Fruit fly (Drosophila melanogaster) whole organism, embryonic: ENCODE measurements around the gene crq.

Source experiments
- CG10267 ChIP-seq: fragments of 200-800 bp; sonication (Bioruptor generic); optimal IDR thresholded peaks from 2 replicates; lab custom pipeline; 2018; ENCODE audit warnings: missing biosample characterization, mild to moderate bottlenecking, missing genetic modification characterization, moderate library complexity
- CG10366 ChIP-seq: fragments of 200-800 bp; sonication (Bioruptor generic); IDR thresholded peaks from 2 replicates; pipeline ENCODE4 v1.3.6; 2022; ENCODE audit warnings: missing biosample characterization, missing genetic modification characterization
- CG12391 ChIP-seq: fragments of 200-800 bp; sonication (Bioruptor generic); optimal IDR thresholded peaks from 3 replicates; lab custom pipeline; 2018; ENCODE audit warnings: missing biosample characterization, mild to moderate bottlenecking, missing genetic modification characterization, moderate library complexity
- CG12659 ChIP-seq: fragments of 200-800 bp; sonication (Bioruptor generic); optimal IDR thresholded peaks from 3 replicates; lab custom pipeline; 2017; ENCODE audit warnings: mild to moderate bottlenecking, missing biosample characterization, missing genetic modification reagents, missing genetic modification characterization
- CG13287 ChIP-seq: fragments of 200-800 bp; sonication (Bioruptor generic); IDR thresholded peaks from 2 replicates; pipeline ENCODE4 v1.3.6; 2022; ENCODE audit warnings: missing biosample characterization, missing genetic modification characterization; ENCODE audit not compliant: partially characterized antibody
- CG13424 ChIP-seq: fragments of 200-800 bp; sonication (Bioruptor generic); optimal IDR thresholded peaks from 2 replicates; lab custom pipeline; 2019; ENCODE audit warnings: missing biosample characterization, mild to moderate bottlenecking, missing genetic modification characterization, moderate library complexity
- CG14710 ChIP-seq: fragments of 200-800 bp; sonication (Bioruptor generic); optimal IDR thresholded peaks from 3 replicates; lab custom pipeline; 2019; ENCODE audit warnings: missing biosample characterization, mild to moderate bottlenecking, missing genetic modification characterization, moderate library complexity
- CG16815 ChIP-seq: fragments of 200-800 bp; sonication (Bioruptor generic); optimal IDR thresholded peaks from 3 replicates; lab custom pipeline; 2017; ENCODE audit warnings: missing biosample characterization, mild to moderate bottlenecking, missing genetic modification characterization
- CG17612 ChIP-seq: fragments of 200-800 bp; sonication (Bioruptor generic); IDR thresholded peaks from 2 replicates; pipeline ENCODE4 v1.3.6; 2022; ENCODE audit warnings: missing biosample characterization, missing genetic modification characterization
- CG2116 ChIP-seq: fragments of 200-800 bp; sonication (Bioruptor generic); optimal IDR thresholded peaks from 3 replicates; lab custom pipeline; 2018; ENCODE audit warnings: missing biosample characterization, mild to moderate bottlenecking, missing genetic modification characterization
- CG2120 ChIP-seq: fragments of 200-800 bp; sonication (Bioruptor generic); optimal IDR thresholded peaks from 3 replicates; lab custom pipeline; 2016; ENCODE audit warnings: missing biosample characterization, missing genetic modification characterization
- CG2712 ChIP-seq: fragments of 200-800 bp; optimal IDR thresholded peaks from 3 replicates; lab custom pipeline; 2019; ENCODE audit warnings: missing biosample characterization, mild to moderate bottlenecking, missing genetic modification characterization, moderate library complexity
- CG3847 ChIP-seq: fragments of 200-800 bp; sonication (Bioruptor generic); IDR thresholded peaks from 2 replicates; pipeline ENCODE4 v1.3.6; 2022; ENCODE audit warnings: missing biosample characterization, missing genetic modification characterization
- CG4360 ChIP-seq: fragments of 200-800 bp; sonication (Bioruptor generic); IDR thresholded peaks from 2 replicates; pipeline ENCODE4 v1.3.6; 2022; ENCODE audit warnings: missing biosample characterization, missing genetic modification characterization
- CG5180 ChIP-seq: fragments of 200-800 bp; sonication (Bioruptor generic); optimal IDR thresholded peaks from 3 replicates; lab custom pipeline; 2017; ENCODE audit warnings: missing biosample characterization, missing genetic modification characterization, mild to moderate bottlenecking, moderate library complexity, missing genetic modification reagents
- CG6272 ChIP-seq: fragments of 200-800 bp; sonication (Bioruptor generic); IDR thresholded peaks from 2 replicates; pipeline ENCODE4 v1.3.6; 2022; ENCODE audit warnings: missing biosample characterization, missing genetic modification characterization
- CG8290 ChIP-seq, 3 experiments: fragments of 200-800 bp; sonication (Bioruptor generic); optimal IDR thresholded peaks; 2 replicates each; lab custom pipeline; 2016 to 2019; ENCODE audit warnings: missing biosample characterization in 3 of 3, missing genetic modification characterization in 3 of 3, mild to moderate bottlenecking in 2 of 3, moderate library complexity in 1 of 3
- CG9797 ChIP-seq: fragments of 200-800 bp; sonication (Bioruptor generic); optimal IDR thresholded peaks from 3 replicates; lab custom pipeline; 2018; ENCODE audit warnings: missing biosample characterization, mild to moderate bottlenecking, missing genetic modification characterization
- CG9932 ChIP-seq: fragments of 200-800 bp; sonication (Bioruptor generic); IDR thresholded peaks from 2 replicates; pipeline ENCODE4 v1.3.6; 2022; ENCODE audit warnings: missing biosample characterization, missing genetic modification characterization
- Dek ChIP-seq: fragments of 200-800 bp; sonication (Bioruptor generic); optimal IDR thresholded peaks from 3 replicates; lab custom pipeline; 2019; ENCODE audit warnings: missing biosample characterization, mild to moderate bottlenecking, missing genetic modification characterization, moderate library complexity
- Dp ChIP-seq: fragments of 200-800 bp; sonication (Bioruptor generic); optimal IDR thresholded peaks from 2 replicates; lab custom pipeline; 2018; ENCODE audit warnings: missing biosample characterization, mild to moderate bottlenecking, missing genetic modification characterization, moderate library complexity
- E2f2 ChIP-seq: fragments of 200-800 bp; sonication (Bioruptor generic); IDR thresholded peaks from 2 replicates; pipeline ENCODE4 v1.3.6; 2022; ENCODE audit warnings: missing biosample characterization, missing genetic modification characterization
- Elba2 ChIP-seq: fragments of 200-800 bp; sonication (Bioruptor generic); optimal IDR thresholded peaks from 3 replicates; lab custom pipeline; 2016; ENCODE audit warnings: missing biosample characterization, missing genetic modification characterization
- Ets97D ChIP-seq: fragments of 200-800 bp; sonication (Bioruptor generic); optimal IDR thresholded peaks from 3 replicates; lab custom pipeline; 2016; ENCODE audit warnings: missing biosample characterization, missing genetic modification characterization
- Fer1 ChIP-seq: fragments of 200-800 bp; sonication (Bioruptor generic); optimal IDR thresholded peaks from 2 replicates; lab custom pipeline; 2017; ENCODE audit warnings: missing biosample characterization, mild to moderate bottlenecking, missing genetic modification characterization
- Gsc ChIP-seq: fragments of 200-800 bp; sonication (Bioruptor generic); IDR thresholded peaks from 2 replicates; pipeline ENCODE4 v1.3.6; 2022; ENCODE audit warnings: missing biosample characterization, missing genetic modification characterization
- HLH4C ChIP-seq: fragments of 200-800 bp; sonication (Bioruptor generic); IDR thresholded peaks from 3 replicates; pipeline ENCODE4 v1.3.6; 2022; ENCODE audit warnings: missing biosample characterization, missing genetic modification characterization; ENCODE audit not compliant: partially characterized antibody
- HmgZ ChIP-seq: fragments of 200-800 bp; sonication (Bioruptor generic); optimal IDR thresholded peaks from 2 replicates; lab custom pipeline; 2018; ENCODE audit warnings: missing biosample characterization, mild to moderate bottlenecking, missing genetic modification characterization
- Hr3 ChIP-seq: fragments of 200-800 bp; sonication (Bioruptor generic); optimal IDR thresholded peaks from 3 replicates; lab custom pipeline; 2016; ENCODE audit warnings: missing biosample characterization, missing genetic modification characterization
- Hr78 ChIP-seq, 2 experiments: fragments of 200-800 bp in 1 of 2; fragments of >200 bp in 1 of 2; sonication (Bioruptor generic) in 1 of 2; optimal IDR thresholded peaks; 2 replicates each; lab custom pipeline; 2017 to 2019; ENCODE audit warnings: missing biosample characterization in 2 of 2, missing genetic modification characterization in 2 of 2, mild to moderate bottlenecking in 1 of 2, moderate library complexity in 1 of 2
- MBD-R2 ChIP-seq: fragments of 200-800 bp; sonication (Bioruptor generic); IDR thresholded peaks from 2 replicates; pipeline ENCODE4 v1.3.6; 2022; ENCODE audit warnings: missing biosample characterization, missing genetic modification characterization
- MESR4 ChIP-seq: fragments of 200-800 bp; sonication (Bioruptor generic); optimal IDR thresholded peaks from 2 replicates; lab custom pipeline; 2018; ENCODE audit warnings: missing biosample characterization, mild to moderate bottlenecking, missing genetic modification characterization, moderate library complexity
- Max ChIP-seq: fragments of 200-800 bp; sonication (Bioruptor generic); optimal IDR thresholded peaks from 2 replicates; lab custom pipeline; 2016; ENCODE audit warnings: missing biosample characterization, mild to moderate bottlenecking, missing genetic modification characterization
- NC2α ChIP-seq: fragments of 200-800 bp; sonication (Bioruptor generic); optimal IDR thresholded peaks from 2 replicates; lab custom pipeline; 2016; ENCODE audit warnings: missing biosample characterization, missing genetic modification characterization
- Opbp ChIP-seq: fragments of 200-800 bp; sonication (Bioruptor generic); IDR thresholded peaks from 3 replicates; pipeline ENCODE4 v1.3.6; 2022; ENCODE audit warnings: missing biosample characterization, missing genetic modification characterization; ENCODE audit not compliant: partially characterized antibody
- Sry-β ChIP-seq: fragments of 200-800 bp; sonication (Bioruptor generic); optimal IDR thresholded peaks from 2 replicates; lab custom pipeline; 2018; ENCODE audit warnings: missing biosample characterization, mild to moderate bottlenecking, missing genetic modification characterization, moderate library complexity
- Stat92E ChIP-seq, 3 experiments: fragments of >200 bp in 2 of 3; fragments of 200-800 bp in 1 of 3; sonication (Bioruptor generic) in 1 of 3; optimal IDR thresholded peaks; 2 replicates each; lab custom pipeline; 2017 to 2019; ENCODE audit warnings: missing biosample characterization in 3 of 3, missing genetic modification characterization in 3 of 3, mild to moderate bottlenecking in 1 of 3, moderate library complexity in 1 of 3
- YL-1 ChIP-seq: fragments of 200-800 bp; sonication (Bioruptor generic); optimal IDR thresholded peaks from 3 replicates; lab custom pipeline; 2017; ENCODE audit warnings: missing biosample characterization, mild to moderate bottlenecking, missing genetic modification characterization
- kni ChIP-seq: fragments of 200-800 bp; sonication (Bioruptor generic); optimal IDR thresholded peaks from 3 replicates; lab custom pipeline; 2017; ENCODE audit warnings: mild to moderate bottlenecking, missing biosample characterization, missing genetic modification reagents, missing genetic modification characterization
- pros ChIP-seq: fragments of 200-800 bp; sonication (Bioruptor generic); optimal IDR thresholded peaks from 3 replicates; lab custom pipeline; 2019; ENCODE audit warnings: missing biosample characterization, mild to moderate bottlenecking, missing genetic modification characterization, moderate library complexity
- pzg ChIP-seq: fragments of 200-800 bp; sonication (Bioruptor generic); optimal IDR thresholded peaks from 3 replicates; lab custom pipeline; 2018; ENCODE audit warnings: missing biosample characterization, mild to moderate bottlenecking, missing genetic modification characterization, moderate library complexity
- stwl ChIP-seq: fragments of 200-800 bp; sonication (Bioruptor generic); optimal IDR thresholded peaks from 3 replicates; lab custom pipeline; 2018; ENCODE audit warnings: missing biosample characterization, mild to moderate bottlenecking, missing genetic modification characterization, moderate library complexity
- trem ChIP-seq: fragments of 200-800 bp; optimal IDR thresholded peaks from 3 replicates; lab custom pipeline; 2019; ENCODE audit warnings: missing biosample characterization, mild to moderate bottlenecking, missing genetic modification characterization, moderate library complexity
- unc-4 ChIP-seq: fragments of 200-800 bp; sonication (Bioruptor generic); IDR thresholded peaks from 2 replicates; pipeline ENCODE4 v1.3.6; 2022; ENCODE audit warnings: missing biosample characterization, missing genetic modification characterization; ENCODE audit not compliant: partially characterized antibody
- zf30C ChIP-seq: fragments of 200-800 bp; sonication (Bioruptor generic); optimal IDR thresholded peaks from 3 replicates; lab custom pipeline; 2018; ENCODE audit warnings: missing biosample characterization, mild to moderate bottlenecking, missing genetic modification characterization

crq gene

DNA sequence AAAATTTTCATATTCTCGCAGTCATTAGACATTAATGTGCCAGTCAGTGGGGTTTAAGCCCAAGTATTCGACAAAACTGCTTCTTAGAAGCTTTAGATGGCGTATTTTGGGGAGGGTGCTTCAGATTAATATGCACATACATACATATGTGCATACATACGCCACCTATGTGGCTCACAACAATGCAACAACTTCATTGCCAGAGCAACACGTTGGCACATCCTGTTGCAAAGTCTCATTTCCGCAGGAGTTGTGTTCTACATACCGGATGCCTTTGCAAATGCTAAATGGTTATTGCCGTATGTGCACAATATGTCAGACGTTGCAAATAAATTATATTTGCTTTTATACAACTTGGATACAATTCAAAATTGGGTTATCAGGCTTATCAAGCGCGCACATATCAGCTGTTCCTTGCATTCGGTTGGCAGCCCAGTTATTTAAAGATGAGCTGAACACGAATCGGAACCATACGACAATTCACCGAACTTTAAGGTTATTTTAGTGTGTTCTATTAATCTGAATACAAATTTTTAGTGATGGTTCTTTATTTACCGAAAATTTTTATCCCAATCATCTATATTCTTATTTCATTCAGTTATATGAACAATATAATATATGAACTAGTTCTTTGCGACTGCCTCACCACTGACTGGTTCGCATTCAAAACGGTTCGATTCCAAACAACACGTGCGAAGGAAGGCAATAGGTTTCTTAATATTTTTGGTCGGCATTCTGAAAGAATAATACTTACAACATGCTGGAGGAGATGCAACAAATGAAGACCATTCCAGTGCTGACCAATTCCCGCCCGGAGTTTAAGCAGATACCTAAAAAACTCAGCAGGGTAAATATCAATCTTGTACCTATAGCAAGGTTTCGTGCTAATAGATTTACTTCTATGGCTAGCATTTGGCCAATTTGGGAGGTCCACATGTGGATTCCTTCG, 48.9 kb downstream of the crq start, which contains the start of gene Polr1B:
Gene Polr1B, plus strand, starts transcription at position 659 of the 949 bp plus-strand sequence.
- TF ChIP-seq HmgZ: peak; percentile 77
- no peak for TF ChIP-seq Hr78 (GFP tag; optimal IDR thresholded peaks at IDR 0.05; lab: Kevin White, UChicago)
- peak; percentile 46 for TF ChIP-seq CG10267
- TF ChIP-seq CG9932 (GFP tag; lab: Robert Waterston, UW): peak; percentile 6; the same call in 1 of the 2 replicates
- peak in 1 of 3 experiments; percentile 48 for TF ChIP-seq Stat92E (GFP tag; optimal IDR thresholded peaks at IDR 0.05; lab: Kevin White, UChicago)
- TF ChIP-seq Opbp (GFP tag; lab: Robert Waterston, UW): 0 out of 3 replicates have a peak, but pooled peaks have one; percentile 31
- TF ChIP-seq CG12659 (GFP tag; lab: Kevin White, UChicago): peak; percentile 42
- TF ChIP-seq Gsc: no peak
- peak; percentile 9 for TF ChIP-seq Hr3 (GFP tag; lab: Kevin White, UChicago)
- TF ChIP-seq CG2120 (GFP tag; lab: Kevin White, UChicago): peak; percentile 39
- TF ChIP-seq stwl (tag; lab: Kevin White, UChicago): peak; percentile 27
- TF ChIP-seq CG5180 (GFP tag; lab: Kevin White, UChicago): peak; percentile 91
- TF ChIP-seq CG6272 (GFP tag; lab: Robert Waterston, UW): no peak
- no peak for TF ChIP-seq CG16815 (GFP tag; lab: Kevin White, UChicago)
- no peak for TF ChIP-seq CG8290 (GFP tag; optimal IDR thresholded peaks at IDR 0.05; lab: Kevin White, UChicago)
- TF ChIP-seq CG8290 (tag; optimal IDR thresholded peaks at IDR 0.05; lab: Kevin White, UChicago): no peak
- no peak for TF ChIP-seq CG10366 (GFP tag; lab: Robert Waterston, UW)
- peak; percentile 71 for TF ChIP-seq CG13287 (GFP tag; lab: Robert Waterston, UW)
- peak; percentile 34 for TF ChIP-seq kni
- peak; percentile 62; the same call in 1 of the 2 replicates for TF ChIP-seq CG3847 (GFP tag; lab: Robert Waterston, UW)
- TF ChIP-seq CG13424 (tag; lab: Kevin White, UChicago): peak; percentile 31
- peak; percentile 42 for TF ChIP-seq Ets97D (GFP tag; lab: Kevin White, UChicago)
- peak; percentile 42 for TF ChIP-seq MESR4 (GFP tag; lab: Kevin White, UChicago)
- TF ChIP-seq Elba2 (GFP tag; lab: Kevin White, UChicago): peak; percentile 38
- TF ChIP-seq YL-1: peak; percentile 53
- peak; percentile 21 for TF ChIP-seq CG9797
- TF ChIP-seq NC2α (GFP tag; lab: Kevin White, UChicago): no peak
- TF ChIP-seq MBD-R2: peak; percentile 74
- peak; percentile 62 for TF ChIP-seq CG2116
- no peak for TF ChIP-seq pros (GFP tag; lab: Kevin White, UChicago)
- peak; percentile 80 for TF ChIP-seq Max
- TF ChIP-seq HLH4C (GFP tag; lab: Robert Waterston, UW): peak; percentile 47; the same call in 2 of the 3 replicates
- peak; percentile 54 for TF ChIP-seq CG2712 (tag; lab: Kevin White, UChicago)
- TF ChIP-seq CG4360 (GFP tag; lab: Robert Waterston, UW): no peak
- TF ChIP-seq trem (tag; lab: Kevin White, UChicago): peak; percentile 100
- TF ChIP-seq pzg (GFP tag; lab: Kevin White, UChicago): peak; percentile 74
- TF ChIP-seq Sry-β (GFP tag; lab: Kevin White, UChicago): peak; percentile 88
- TF ChIP-seq Dp (GFP tag; lab: Kevin White, UChicago): peak; percentile 94
- TF ChIP-seq unc-4: peak; percentile 48; the same call in 1 of the 2 replicates
- TF ChIP-seq CG14710 (tag; lab: Kevin White, UChicago): peak; percentile 71
- TF ChIP-seq Fer1 (GFP tag; lab: Kevin White, UChicago): peak; percentile 41
- TF ChIP-seq zf30C: no peak
- TF ChIP-seq CG12391: peak; percentile 50
- peak; percentile 27 for TF ChIP-seq Dek (tag; lab: Kevin White, UChicago)
- TF ChIP-seq CG17612 (GFP tag; lab: Robert Waterston, UW): no peak
- TF ChIP-seq E2f2 (GFP tag; lab: Robert Waterston, UW): peak; percentile 93
